Fruit fly (Drosophila melanogaster) whole organism, pupa: ENCODE measurements around the gene CG2256.

Experiments
- CG10348 ChIP-seq: fragments of 200-800 bp; sonication (Bioruptor generic); IDR thresholded peaks from 2 replicates; pipeline ENCODE4 v1.3.6; 2022; ENCODE audit warnings: missing biosample characterization, missing genetic modification characterization
- CG12605 ChIP-seq: fragments of 200-800 bp; sonication (Bioruptor generic); IDR thresholded peaks from 2 replicates; pipeline ENCODE4 v1.3.6; 2022; ENCODE audit warnings: missing biosample characterization, missing genetic modification characterization
- CG15710 ChIP-seq: fragments of 200-800 bp; sonication (Bioruptor generic); optimal IDR thresholded peaks from 2 replicates; lab custom pipeline; 2018; ENCODE audit warnings: missing biosample characterization, mild to moderate bottlenecking, missing genetic modification characterization, moderate library complexity
- CG32121 ChIP-seq: fragments of 200-800 bp; sonication (Bioruptor generic); IDR thresholded peaks from 2 replicates; pipeline ENCODE4 v1.3.6; 2022; ENCODE audit warnings: missing biosample characterization, missing genetic modification characterization
- CG8159 ChIP-seq: fragments of 200-800 bp; sonication (Bioruptor generic); optimal IDR thresholded peaks from 3 replicates; lab custom pipeline; 2018; ENCODE audit warnings: missing biosample characterization, mild to moderate bottlenecking, missing genetic modification characterization, moderate library complexity
- CG8301 ChIP-seq: fragments of 200-800 bp; sonication (Bioruptor generic); optimal IDR thresholded peaks from 2 replicates; lab custom pipeline; 2018; ENCODE audit warnings: missing biosample characterization, mild to moderate bottlenecking, missing genetic modification characterization
- CG9948 ChIP-seq: fragments of 200-800 bp; sonication (Bioruptor generic); optimal IDR thresholded peaks from 2 replicates; lab custom pipeline; 2018; ENCODE audit warnings: missing biosample characterization, mild to moderate bottlenecking, missing genetic modification characterization, moderate library complexity
- EcR ChIP-seq: fragments of 200-800 bp; sonication (Bioruptor generic); optimal IDR thresholded peaks from 3 replicates; lab custom pipeline; 2019; ENCODE audit warnings: missing biosample characterization, missing genetic modification characterization, mild to moderate bottlenecking, moderate library complexity, missing genetic modification reagents
- Pif1B ChIP-seq: fragments of 200-800 bp; sonication (Bioruptor generic); optimal IDR thresholded peaks from 3 replicates; lab custom pipeline; 2016; ENCODE audit warnings: missing biosample characterization, missing genetic modification characterization
- fd96Ca ChIP-seq: fragments of 200-800 bp; sonication (Bioruptor generic); IDR thresholded peaks from 3 replicates; pipeline ENCODE4 v1.3.6; 2022; ENCODE audit warnings: missing biosample characterization, missing genetic modification characterization
- gl ChIP-seq: fragments of 200-800 bp; sonication (Bioruptor generic); optimal IDR thresholded peaks from 2 replicates; lab custom pipeline; 2018; ENCODE audit warnings: missing biosample characterization, mild to moderate bottlenecking, missing genetic modification characterization
- rn ChIP-seq: fragments of 200-800 bp; sonication (Bioruptor generic); IDR thresholded peaks from 2 replicates; pipeline ENCODE4 v1.3.6; 2022; ENCODE audit warnings: missing biosample characterization, missing genetic modification characterization

DNA sequence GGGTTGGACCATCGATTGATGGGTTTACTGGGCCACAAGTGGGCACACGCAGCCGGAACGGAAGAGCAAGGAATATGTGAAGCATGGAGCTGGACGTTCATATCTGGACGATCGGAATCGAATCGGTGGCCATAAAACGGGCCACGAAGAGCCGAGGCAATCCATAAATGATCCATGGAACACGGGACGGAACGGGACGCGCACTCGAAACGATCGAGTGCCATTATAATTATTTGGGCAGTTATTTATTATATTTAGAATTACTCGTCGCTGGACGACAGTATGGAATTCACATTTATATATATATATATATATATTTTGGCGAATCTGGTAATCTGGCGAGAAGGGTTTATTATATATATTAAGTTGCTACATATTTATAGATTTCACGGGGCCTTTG, 20.9 kb upstream of the CG2256 start:
- TF ChIP-seq CG9948 (tag; lab: Kevin White, UChicago) (no peak), gl (tag; lab: Kevin White, UChicago) (no peak), CG32121 (GFP tag; lab: Robert Waterston, UW) (no peak), CG15710 (tag; lab: Kevin White, UChicago) (no peak), EcR (GFP tag; lab: Kevin White, UChicago) (no peak), fd96Ca (GFP tag; lab: Robert Waterston, UW) (no peak), CG8159 (tag; lab: Kevin White, UChicago) (no peak), CG10348 (GFP tag; lab: Robert Waterston, UW) (no peak), rn (GFP tag; lab: Robert Waterston, UW) (no peak), Pif1B (no peak), CG12605 (no peak), CG8301 (tag; lab: Kevin White, UChicago) (no peak)
